Worm (Caenorhabditis elegans) whole organism, mixed stage, embryonic: Measurements from ENCODE around the gene D1014.2.

Experiments used
- blmp-1 ChIP-seq: fragments of 150-350 bp; optimal IDR thresholded peaks from 2 replicates; lab custom pipeline; 2014; ENCODE audit warnings: missing biosample characterization, missing genetic modification characterization
- drap-1 ChIP-seq: fragments of 200-800 bp; sonication (Bioruptor generic); optimal IDR thresholded peaks from 3 replicates; lab custom pipeline; 2018; ENCODE audit warnings: mild to moderate bottlenecking, missing genetic modification characterization, missing compliant biosample characterization
- ham-2 ChIP-seq: fragments of 200-800 bp; sonication (Bioruptor generic); optimal IDR thresholded peaks from 2 replicates; lab custom pipeline; 2018; ENCODE audit warnings: mild to moderate bottlenecking, missing genetic modification characterization, missing compliant biosample characterization
- mls-2 ChIP-seq: sonication (generic microtip); optimal IDR thresholded peaks from 2 replicates; lab custom pipeline; 2016; ENCODE audit warnings: mild to moderate bottlenecking, missing genetic modification characterization, moderate library complexity, missing compliant biosample characterization
- nhr-12 ChIP-seq: fragments of 150-350 bp; optimal IDR thresholded peaks from 2 replicates; lab custom pipeline; 2014; ENCODE audit warnings: missing biosample characterization, missing genetic modification characterization
- nhr-237 ChIP-seq: fragments of 150-350 bp; optimal IDR thresholded peaks from 2 replicates; lab custom pipeline; 2014; ENCODE audit warnings: missing biosample characterization, missing genetic modification characterization
- nhr-76 ChIP-seq: sonication (generic microtip); optimal IDR thresholded peaks from 2 replicates; lab custom pipeline; 2017; ENCODE audit warnings: missing biosample characterization, missing genetic modification characterization
- pha-4 ChIP-seq: fragments of 150-350 bp; optimal IDR thresholded peaks from 2 replicates; lab custom pipeline; 2018; ENCODE audit warnings: missing biosample characterization, missing genetic modification reagents, missing genetic modification characterization
- tbx-8 ChIP-seq: fragments of 200-800 bp; sonication (Bioruptor generic); optimal IDR thresholded peaks from 2 replicates; lab custom pipeline; 2018; ENCODE audit warnings: mild to moderate bottlenecking, missing genetic modification characterization, moderate library complexity, missing compliant biosample characterization
- unc-62 ChIP-seq: fragments of 150-350 bp; optimal IDR thresholded peaks from 2 replicates; lab custom pipeline; 2014; ENCODE audit warnings: missing biosample characterization, missing genetic modification reagents, missing genetic modification characterization

ce11 chrV:8099306-8099705, 44.4 kb upstream of the D1014.2 start, which contains the start of gene sdz-23:
- TF ChIP-seq blmp-1 (tag; lab: Kevin White, UChicago): no peak
- TF ChIP-seq tbx-8 (GFP tag; lab: Kevin White, UChicago): no peak
- TF ChIP-seq nhr-237 (tag; lab: Kevin White, UChicago): no peak
- no peak for TF ChIP-seq nhr-12
- TF ChIP-seq unc-62 (GFP tag; lab: Kevin White, UChicago): no peak
- no peak for TF ChIP-seq drap-1
- no peak for TF ChIP-seq nhr-76 (tag; lab: Kevin White, UChicago)
- TF ChIP-seq mls-2 (tag; lab: Kevin White, UChicago): no peak
- no peak for TF ChIP-seq pha-4 (tag; lab: Kevin White, UChicago)
- no peak for TF ChIP-seq ham-2
